Worm (Caenorhabditis elegans) whole organism, young adult: ENCODE results near the gene T16G12.4.

Source experiments
- F22D6.2 ChIP-seq: sonication (generic microtip); optimal IDR thresholded peaks from 2 replicates; lab custom pipeline; 2016; ENCODE audit warnings: mild to moderate bottlenecking, missing genetic modification characterization, missing compliant biosample characterization
- F49E8.2 ChIP-seq: sonication (generic microtip); optimal IDR thresholded peaks from 3 replicates; lab custom pipeline; 2017; ENCODE audit warnings: missing genetic modification characterization, mild to moderate bottlenecking, missing compliant biosample characterization, antibody characterized with exemption, moderate library complexity; ENCODE audit not compliant: insufficient read depth
- Y53F4B.3 ChIP-seq: fragments of 200-800 bp; sonication (Bioruptor generic); IDR thresholded peaks from 2 replicates; pipeline ENCODE4 v1.3.6; 2022; ENCODE audit warnings: missing genetic modification reagents, missing genetic modification characterization, missing compliant biosample characterization
- Y95B8A.8 ChIP-seq: fragments of 200-800 bp; sonication (Bioruptor generic); IDR thresholded peaks from 2 replicates; pipeline ENCODE4 v1.3.6; 2022; ENCODE audit warnings: missing genetic modification reagents, missing genetic modification characterization, missing compliant biosample characterization
- dox-1 ChIP-seq: fragments of 200-800 bp; sonication (Bioruptor generic); IDR thresholded peaks from 2 replicates; pipeline ENCODE4 v1.3.6; 2022; ENCODE audit warnings: missing genetic modification reagents, missing genetic modification characterization, missing compliant biosample characterization
- egl-44 ChIP-seq: fragments of 200-800 bp; sonication (Bioruptor generic); IDR thresholded peaks from 2 replicates; pipeline ENCODE4 v1.3.6; 2022; ENCODE audit warnings: missing genetic modification reagents, missing genetic modification characterization, missing compliant biosample characterization
- hmg-1.2 ChIP-seq: fragments of 200-800 bp; sonication (Bioruptor generic); IDR thresholded peaks from 2 replicates; pipeline ENCODE4 v1.3.6; 2022; ENCODE audit warnings: missing genetic modification reagents, missing genetic modification characterization, missing compliant biosample characterization
- let-607 ChIP-seq, 2 experiments: fragments of 200-800 bp in 1 of 2; sonication (Bioruptor generic) in 1 of 2; sonication (generic microtip) in 1 of 2; optimal IDR thresholded peaks; 2 replicates each; lab custom pipeline; 2016 to 2018; ENCODE audit warnings: mild to moderate bottlenecking in 2 of 2, missing compliant biosample characterization in 2 of 2, missing genetic modification characterization in 2 of 2, moderate library complexity in 2 of 2, missing genotype in 1 of 2
- mel-28 ChIP-seq: sonication (generic microtip); optimal IDR thresholded peaks from 2 replicates; lab custom pipeline; 2016; ENCODE audit warnings: borderline replicate concordance, mild to moderate bottlenecking, missing genetic modification characterization, missing compliant biosample characterization
- pha-4 ChIP-seq: fragments of 150-350 bp; sonication (generic microtip); optimal IDR thresholded peaks from 2 replicates; lab custom pipeline; 2014; ENCODE audit warnings: missing biosample characterization, missing genetic modification reagents, missing genetic modification characterization
- tbx-9 ChIP-seq: sonication (generic microtip); optimal IDR thresholded peaks from 2 replicates; lab custom pipeline; 2016; ENCODE audit warnings: borderline replicate concordance, missing genetic modification characterization, inconsistent platforms, missing compliant biosample characterization
- unc-62 ChIP-seq: fragments of 150-350 bp; optimal IDR thresholded peaks from 2 replicates; lab custom pipeline; 2014; ENCODE audit warnings: missing biosample characterization, missing genetic modification reagents, missing genetic modification characterization
- ztf-18 ChIP-seq: sonication (generic microtip); optimal IDR thresholded peaks from 2 replicates; lab custom pipeline; 2016; ENCODE audit warnings: missing genotype, mild to moderate bottlenecking, missing genetic modification characterization, missing compliant biosample characterization

- TF ChIP-seq unc-62 = no peak
- TF ChIP-seq Y53F4B.3 (GFP tag; lab: Robert Waterston, UW) = no peak
- TF ChIP-seq F22D6.2 (tag; lab: Kevin White, UChicago) = no peak
- TF ChIP-seq dox-1 (GFP tag; lab: Robert Waterston, UW) = no peak
- TF ChIP-seq F49E8.2 (tag; lab: Kevin White, UChicago) = no peak
- no peak for TF ChIP-seq mel-28 (tag; lab: Kevin White, UChicago)
- TF ChIP-seq ztf-18 (tag; lab: Kevin White, UChicago) = no peak
- no peak for TF ChIP-seq tbx-9 (tag; lab: Kevin White, UChicago)
- no peak for TF ChIP-seq Y95B8A.8 (GFP tag; lab: Robert Waterston, UW)
- no peak for TF ChIP-seq egl-44
- no peak for TF ChIP-seq pha-4 (tag; lab: Kevin White, UChicago)
- TF ChIP-seq let-607 (tag; optimal IDR thresholded peaks at IDR 0.05; lab: Kevin White, UChicago) = no peak
- TF ChIP-seq hmg-1.2 (GFP tag; lab: Robert Waterston, UW) = no peak
Observed at ce11 chrIII:10040013-10040412, 17.6 kb upstream of the T16G12.4 start, which contains the start of gene T16G12.7.
